Worm (Caenorhabditis elegans): ENCODE data around the gene cht-5.

The cht-5 gene

DNA sequence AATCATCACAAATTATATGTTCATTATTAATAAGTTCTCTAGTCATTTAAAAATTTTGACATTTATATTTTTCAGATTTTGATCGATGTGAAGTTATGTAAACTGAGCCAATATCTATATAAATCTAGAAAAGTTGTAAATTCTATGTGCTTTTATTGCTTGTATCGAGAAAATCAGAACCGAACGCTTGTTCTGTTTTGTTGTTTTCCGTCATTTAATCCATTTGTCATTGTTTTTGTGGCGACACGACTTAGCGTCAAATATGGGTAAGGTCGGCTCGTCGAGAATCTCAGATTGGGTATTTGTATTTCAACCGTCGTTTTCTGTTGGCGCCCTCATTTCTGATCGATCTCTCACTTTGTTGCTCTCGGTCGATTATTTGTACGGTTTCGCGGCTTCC is at the start of gene cht-5:
cht-5 (plus strand) TSS at position 301 of the 400 bp plus-strand sequence.
- TF ChIP-seq irx-1 (tag; optimal IDR thresholded peaks at IDR 0.05) (no peak), nhr-77 (tag; optimal IDR thresholded peaks at IDR 0.05) (no peak), ceh-90 (tag; optimal IDR thresholded peaks at IDR 0.05) (no peak), efl-3 (GFP tag; optimal IDR thresholded peaks at IDR 0.05) (no peak), lin-15B (tag; optimal IDR thresholded peaks at IDR 0.05) (no peak), ces-1 (GFP tag; optimal IDR thresholded peaks at IDR 0.05) (no peak), zag-1 (tag; optimal IDR thresholded peaks at IDR 0.05) (no peak)

DNA sequence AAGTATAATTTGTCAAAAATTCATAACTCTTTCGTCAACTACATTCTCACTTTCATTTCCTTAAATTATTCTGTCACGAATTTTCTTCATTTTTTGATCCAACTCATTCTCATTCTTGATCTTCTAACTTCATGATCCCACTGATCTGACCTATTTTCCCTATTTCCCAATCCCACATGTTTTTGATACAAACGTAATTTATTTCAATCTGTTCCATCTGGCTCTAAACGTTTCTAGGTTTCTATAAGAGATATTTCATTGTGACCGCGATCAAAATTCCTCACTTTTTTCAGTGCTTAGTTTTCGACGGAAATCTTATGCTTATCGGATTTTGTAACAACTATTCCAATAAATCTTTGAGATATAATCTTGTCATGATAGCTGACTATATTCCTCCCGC is 48.8 kb upstream of the cht-5 start:
- no peak for TF ChIP-seq pag-3 (tag; optimal IDR thresholded peaks at IDR 0.05; ENCODE audit: borderline replicate concordance, insufficient read depth)
- no peak for TF ChIP-seq unc-30 (tag; optimal IDR thresholded peaks at IDR 0.05)
- TF ChIP-seq snpc-4 (tag; optimal IDR thresholded peaks at IDR 0.05) = no peak
- TF ChIP-seq ces-1 (GFP tag; optimal IDR thresholded peaks at IDR 0.05) = no peak
- TF ChIP-seq dsc-1 (tag; optimal IDR thresholded peaks at IDR 0.05) = peak; percentile 93
- peak; percentile 84 for TF ChIP-seq fkh-4 (tag; optimal IDR thresholded peaks at IDR 0.05; ENCODE audit: borderline replicate concordance)
- no peak for TF ChIP-seq unc-86 (tag; optimal IDR thresholded peaks at IDR 0.05)
- no peak for TF ChIP-seq hlh-17 (GFP tag; optimal IDR thresholded peaks at IDR 0.05; ENCODE audit: borderline replicate concordance)

DNA sequence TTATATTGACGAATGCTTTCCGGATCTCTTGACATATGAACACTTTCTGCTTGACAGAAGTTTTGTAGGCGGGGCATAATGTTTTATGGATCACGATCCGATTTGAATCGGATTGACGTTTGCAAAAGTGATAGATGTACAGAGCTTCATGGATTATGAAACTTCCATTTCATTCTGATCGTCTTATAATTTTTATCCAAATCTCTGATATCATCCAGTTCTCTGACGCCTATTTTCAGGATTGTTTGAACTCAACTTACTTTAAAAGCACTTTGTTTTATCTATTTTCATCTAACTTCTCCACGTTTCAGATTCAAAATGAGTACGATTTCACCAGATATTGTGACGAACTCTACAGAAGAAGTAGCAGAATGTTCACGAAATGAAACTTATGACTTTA is 47.7 kb upstream of the cht-5 start, which contains the start of gene npr-39:
npr-39 (plus strand) TSS at position 301 of the 400 bp plus-strand sequence.
- TF ChIP-seq lin-39 (tag; optimal IDR thresholded peaks at IDR 0.05) = no peak
- TF ChIP-seq unc-86 (tag; optimal IDR thresholded peaks at IDR 0.05) = no peak
- TF ChIP-seq fos-1 (tag; optimal IDR thresholded peaks at IDR 0.05) = no peak

DNA sequence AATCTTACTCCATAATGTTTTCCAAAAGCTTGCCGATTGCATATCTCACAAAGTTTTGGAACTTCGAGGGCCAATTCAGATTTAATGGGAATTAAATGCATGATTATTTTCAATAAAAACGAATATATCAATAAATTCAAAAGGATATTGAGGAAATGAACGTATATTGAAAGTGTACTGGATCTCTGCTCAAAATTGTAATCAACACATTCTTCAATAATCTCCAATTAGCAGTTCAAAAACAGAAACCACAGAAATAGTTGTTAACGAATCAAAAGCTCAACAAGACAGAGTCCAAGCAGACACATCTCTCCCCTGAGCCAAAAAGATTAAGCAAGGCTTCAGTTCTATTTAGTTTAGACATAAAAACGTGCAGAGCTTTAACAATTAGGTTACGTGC is 43.9 kb upstream of the cht-5 start, which contains the start of gene nhr-192:
nhr-192 (minus strand) TSS at position 101 of the 400 bp plus-strand sequence.
- no peak for TF ChIP-seq mdl-1 (tag; optimal IDR thresholded peaks at IDR 0.05)
- no peak for TF ChIP-seq zag-1 (tag; optimal IDR thresholded peaks at IDR 0.05)
- TF ChIP-seq grh-1 (GFP tag; IDR thresholded peaks at IDR 0.05) = no peak
- no peak for TF ChIP-seq nhr-28 (tag; optimal IDR thresholded peaks at IDR 0.05)
- TF ChIP-seq nhr-85 (tag) = no peak
- TF ChIP-seq blmp-1 (tag; optimal IDR thresholded peaks at IDR 0.05) = no peak
- no peak for TF ChIP-seq xbp-1 (tag; optimal IDR thresholded peaks at IDR 0.05)

DNA sequence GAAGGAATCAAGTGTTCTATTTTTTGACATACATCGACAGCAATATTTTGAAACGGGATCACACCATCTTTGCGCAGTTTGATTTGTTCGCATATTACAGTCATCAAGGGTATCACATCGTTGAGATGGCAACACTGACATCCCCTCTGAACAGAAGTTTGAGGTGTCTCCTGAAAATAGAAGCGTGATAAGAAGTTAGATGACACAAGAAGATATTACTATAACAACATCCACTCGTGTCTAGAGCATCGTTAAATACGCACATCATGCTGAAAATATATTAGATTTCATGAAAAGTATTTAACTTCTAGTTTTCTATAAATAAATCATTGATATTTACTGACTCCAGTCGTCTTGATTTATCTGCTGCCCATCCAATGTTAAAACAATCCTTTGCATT is 41.7 kb upstream of the cht-5 start:
- TF ChIP-seq lir-3 (tag; optimal IDR thresholded peaks at IDR 0.05; ENCODE audit: poor library complexity) = no peak
- TF ChIP-seq dpl-1 (GFP tag; optimal IDR thresholded peaks at IDR 0.05) = no peak
- no peak for TF ChIP-seq ceh-8 (GFP tag; optimal IDR thresholded peaks at IDR 0.05)
- no peak for TF ChIP-seq aly-2 (tag; optimal IDR thresholded peaks at IDR 0.05)
- no peak for TF ChIP-seq isw-1 (GFP tag; IDR thresholded peaks at IDR 0.05)
- no peak for TF ChIP-seq snpc-4 (tag; optimal IDR thresholded peaks at IDR 0.05)
- TF ChIP-seq unc-30 (tag; optimal IDR thresholded peaks at IDR 0.05) = no peak

DNA sequence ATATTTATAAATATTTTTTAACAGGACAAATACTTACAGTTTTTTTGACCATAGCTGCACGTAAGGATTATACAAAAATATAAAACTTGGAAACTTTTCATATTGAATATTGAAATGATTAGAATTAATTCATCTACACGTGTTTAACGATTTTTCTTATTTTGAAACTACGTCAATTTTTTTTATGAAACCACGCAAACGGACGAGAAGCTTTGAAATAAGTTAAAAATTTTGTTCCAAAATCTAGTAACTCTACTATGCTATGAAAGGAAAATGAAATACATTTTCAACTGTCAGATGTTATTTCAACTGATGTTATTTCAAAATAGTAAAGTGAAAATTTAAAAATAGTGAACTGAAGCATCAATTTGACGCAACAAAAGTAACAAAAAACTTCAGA is 40.6 kb upstream of the cht-5 start, which contains the start of gene F57A8.6:
F57A8.6 (minus strand) TSS at position 101 of the 400 bp plus-strand sequence.
- no peak for TF ChIP-seq zip-4 (GFP tag; optimal IDR thresholded peaks at IDR 0.05)
- no peak for TF ChIP-seq alr-1 (tag; optimal IDR thresholded peaks at IDR 0.05; ENCODE audit: borderline replicate concordance)
- no peak for TF ChIP-seq mef-2 (tag; optimal IDR thresholded peaks at IDR 0.05)
- TF ChIP-seq fos-1 (tag; optimal IDR thresholded peaks at IDR 0.05) = no peak
- TF ChIP-seq lir-3 (tag; optimal IDR thresholded peaks at IDR 0.05; ENCODE audit: poor library complexity) = no peak
- no peak for TF ChIP-seq Y116A8C.19 (tag; optimal IDR thresholded peaks at IDR 0.05; ENCODE audit: borderline replicate concordance)
- TF ChIP-seq pqm-1 (tag; optimal IDR thresholded peaks at IDR 0.05) = no peak
- no peak for TF ChIP-seq fkh-4 (tag; optimal IDR thresholded peaks at IDR 0.05; ENCODE audit: borderline replicate concordance)
- TF ChIP-seq ceh-82 (tag; optimal IDR thresholded peaks at IDR 0.05) = no peak
- no peak for TF ChIP-seq lin-15B (tag; optimal IDR thresholded peaks at IDR 0.05)
- TF ChIP-seq egl-13 (tag; optimal IDR thresholded peaks at IDR 0.05) = no peak
- TF ChIP-seq dpl-1 (GFP tag; optimal IDR thresholded peaks at IDR 0.05) = no peak
- no peak for TF ChIP-seq nhr-47 (tag; optimal IDR thresholded peaks at IDR 0.05)
- no peak for TF ChIP-seq ces-1 (GFP tag; optimal IDR thresholded peaks at IDR 0.05)
- TF ChIP-seq F16B12.6 (tag; optimal IDR thresholded peaks at IDR 0.05) = no peak
- no peak for TF ChIP-seq elt-3 (tag; optimal IDR thresholded peaks at IDR 0.05)
- no peak for TF ChIP-seq egl-27 (tag; optimal IDR thresholded peaks at IDR 0.05)

Measured in whole organism, L1 larva.